Worm (Caenorhabditis elegans) whole organism, L1 larva: ENCODE measurements around the gene acc-1.

Source experiments
- lin-14 ChIP-seq: fragments of 200-800 bp; sonication (Bioruptor generic); optimal IDR thresholded peaks from 2 replicates; lab custom pipeline; 2018; ENCODE audit warnings: mild to moderate bottlenecking, missing genetic modification characterization, moderate library complexity, missing compliant biosample characterization
- lin-35 ChIP-seq, 2 experiments: fragments of 150-350 bp; optimal IDR thresholded peaks; 2 replicates each; lab custom pipeline; 2014; ENCODE audit warnings: missing biosample characterization in 2 of 2, missing genetic modification characterization in 2 of 2, missing genetic modification reagents in 2 of 2
- nhr-11 ChIP-seq: fragments of 150-350 bp; optimal IDR thresholded peaks from 2 replicates; lab custom pipeline; 2014; ENCODE audit warnings: missing biosample characterization, missing genetic modification characterization
- unc-86 ChIP-seq: sonication (generic microtip); optimal IDR thresholded peaks from 2 replicates; lab custom pipeline; 2016; ENCODE audit warnings: missing genetic modification characterization, missing compliant biosample characterization

DNA sequence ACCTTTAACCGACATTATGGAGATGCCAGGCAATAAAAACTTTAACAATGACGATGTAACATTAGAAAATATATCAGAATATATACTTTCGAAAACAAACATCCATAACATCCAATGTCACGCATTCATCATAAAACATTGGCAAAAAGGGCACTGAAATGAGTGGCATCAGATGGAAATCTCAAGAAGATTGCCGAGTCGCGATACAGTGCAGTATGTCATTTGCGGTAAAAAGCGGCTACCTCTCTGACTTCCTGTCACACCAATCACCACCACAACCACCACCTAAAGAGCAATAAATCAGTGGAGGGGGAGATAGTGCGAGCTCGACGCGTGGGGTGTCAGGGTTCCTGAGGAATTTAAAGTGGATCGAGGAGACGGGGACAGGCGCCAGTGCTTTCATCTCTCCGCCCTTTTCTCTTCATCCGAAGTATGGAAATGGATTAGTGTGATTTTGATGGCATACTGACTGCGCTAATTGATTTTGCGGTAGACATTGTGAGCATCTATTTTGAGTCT, 44.7 kb upstream of the acc-1 start:
- no peak for TF ChIP-seq lin-14
- TF ChIP-seq nhr-11 (tag; lab: Kevin White, UChicago), result no peak
- TF ChIP-seq lin-35 (GFP tag; optimal IDR thresholded peaks at IDR 0.05; lab: Kevin White, UChicago), result no peak
- TF ChIP-seq unc-86, result no peak
